Worm (Caenorhabditis elegans) whole organism, late embryonic: Measurements from ENCODE around the gene F23A7.5.

Source experiments
- C08G9.2 ChIP-seq: sonication (generic microtip); optimal IDR thresholded peaks from 2 replicates; lab custom pipeline; 2016; ENCODE audit warnings: mild to moderate bottlenecking, missing genetic modification characterization, moderate library complexity, missing compliant biosample characterization
- F13H6.1 ChIP-seq: sonication (generic microtip); optimal IDR thresholded peaks from 2 replicates; lab custom pipeline; 2016; ENCODE audit warnings: missing genetic modification characterization, missing compliant biosample characterization
- K02D7.2 ChIP-seq: sonication (generic microtip); optimal IDR thresholded peaks from 2 replicates; lab custom pipeline; 2017; ENCODE audit warnings: mild to moderate bottlenecking, missing genetic modification characterization, missing compliant biosample characterization
- T23F11.4 ChIP-seq: fragments of 200-800 bp; sonication (Bioruptor generic); optimal IDR thresholded peaks from 2 replicates; lab custom pipeline; 2018; ENCODE audit warnings: mild to moderate bottlenecking, missing genetic modification characterization, missing compliant biosample characterization
- ceh-18 ChIP-seq: sonication (generic microtip); optimal IDR thresholded peaks from 2 replicates; lab custom pipeline; 2016; ENCODE audit warnings: missing genetic modification characterization, missing compliant biosample characterization
- ceh-22 ChIP-seq: sonication (generic microtip); optimal IDR thresholded peaks from 2 replicates; lab custom pipeline; 2017; ENCODE audit warnings: missing biosample characterization, missing genetic modification characterization
- ceh-24 ChIP-seq: sonication (generic microtip); optimal IDR thresholded peaks from 2 replicates; lab custom pipeline; 2016; ENCODE audit warnings: mild to moderate bottlenecking, missing genetic modification characterization, missing compliant biosample characterization
- ceh-31 ChIP-seq: sonication (generic microtip); optimal IDR thresholded peaks from 2 replicates; lab custom pipeline; 2016; ENCODE audit warnings: missing genetic modification characterization, missing compliant biosample characterization
- ceh-45 ChIP-seq: fragments of 200-800 bp; sonication (Bioruptor generic); IDR thresholded peaks from 2 replicates; pipeline ENCODE4 v1.3.6; 2022; ENCODE audit warnings: missing genetic modification reagents, missing genetic modification characterization, missing compliant biosample characterization
- ceh-48 ChIP-seq: sonication (generic microtip); optimal IDR thresholded peaks from 2 replicates; lab custom pipeline; 2016; ENCODE audit warnings: missing genetic modification characterization, inconsistent platforms, missing compliant biosample characterization
- ceh-6 ChIP-seq: fragments of 200-800 bp; sonication (Bioruptor generic); optimal IDR thresholded peaks from 2 replicates; lab custom pipeline; 2018; ENCODE audit warnings: mild to moderate bottlenecking, missing genetic modification characterization, missing compliant biosample characterization
- ceh-9 ChIP-seq: sonication (generic microtip); optimal IDR thresholded peaks from 2 replicates; lab custom pipeline; 2016; ENCODE audit warnings: mild to moderate bottlenecking, missing genetic modification characterization, inconsistent platforms, missing compliant biosample characterization
- dmd-4 ChIP-seq: sonication (generic microtip); optimal IDR thresholded peaks from 2 replicates; lab custom pipeline; 2016; ENCODE audit warnings: borderline replicate concordance, missing genetic modification characterization, missing compliant biosample characterization
- dve-1 ChIP-seq: sonication (generic microtip); optimal IDR thresholded peaks from 2 replicates; lab custom pipeline; 2017; ENCODE audit warnings: antibody characterized with exemption, mild to moderate bottlenecking, missing genetic modification characterization, missing compliant biosample characterization
- eyg-1 ChIP-seq: sonication (generic microtip); optimal IDR thresholded peaks from 2 replicates; lab custom pipeline; 2016; ENCODE audit warnings: missing genotype, missing genetic modification characterization, missing compliant biosample characterization
- fax-1 ChIP-seq: sonication (generic microtip); optimal IDR thresholded peaks from 2 replicates; lab custom pipeline; 2016; ENCODE audit warnings: missing genotype, missing genetic modification characterization, missing compliant biosample characterization
- gmeb-2 ChIP-seq: sonication (generic microtip); optimal IDR thresholded peaks from 2 replicates; lab custom pipeline; 2016; ENCODE audit warnings: missing genetic modification characterization, inconsistent platforms, missing compliant biosample characterization
- hlh-13 ChIP-seq: fragments of 200-800 bp; sonication (Bioruptor generic); optimal IDR thresholded peaks from 2 replicates; lab custom pipeline; 2018; ENCODE audit warnings: mild to moderate bottlenecking, missing genetic modification characterization, missing compliant biosample characterization
- hlh-15 ChIP-seq: sonication (generic microtip); optimal IDR thresholded peaks from 2 replicates; lab custom pipeline; 2016; ENCODE audit warnings: missing genetic modification characterization, missing compliant biosample characterization
- hlh-6 ChIP-seq: sonication (generic microtip); optimal IDR thresholded peaks from 2 replicates; lab custom pipeline; 2016; ENCODE audit warnings: missing genotype, missing genetic modification characterization, missing compliant biosample characterization
- hlh-8 ChIP-seq: sonication (generic microtip); optimal IDR thresholded peaks from 2 replicates; lab custom pipeline; 2016; ENCODE audit warnings: missing genotype, missing genetic modification characterization, missing compliant biosample characterization
- lim-6 ChIP-seq: sonication (generic microtip); optimal IDR thresholded peaks from 2 replicates; lab custom pipeline; 2016; ENCODE audit warnings: missing genetic modification characterization, missing compliant biosample characterization
- lin-11 ChIP-seq: fragments of 200-800 bp; sonication (Bioruptor generic); optimal IDR thresholded peaks from 2 replicates; lab custom pipeline; 2018; ENCODE audit warnings: mild to moderate bottlenecking, missing genetic modification characterization, missing compliant biosample characterization
- madf-2 ChIP-seq: sonication (generic microtip); optimal IDR thresholded peaks from 2 replicates; lab custom pipeline; 2017; ENCODE audit warnings: missing genetic modification characterization, missing compliant biosample characterization
- mec-3 ChIP-seq: sonication (generic microtip); optimal IDR thresholded peaks from 2 replicates; lab custom pipeline; 2016; ENCODE audit warnings: borderline replicate concordance, missing genetic modification characterization, missing compliant biosample characterization
- nfya-1 ChIP-seq: sonication (generic microtip); optimal IDR thresholded peaks from 2 replicates; lab custom pipeline; 2017; ENCODE audit warnings: missing genetic modification characterization, mild to moderate bottlenecking, missing compliant biosample characterization, antibody characterized with exemption, moderate library complexity
- nhr-11 ChIP-seq: fragments of 150-350 bp; optimal IDR thresholded peaks from 2 replicates; lab custom pipeline; 2014; ENCODE audit warnings: missing biosample characterization, missing genetic modification characterization
- npax-4 ChIP-seq: sonication (generic microtip); optimal IDR thresholded peaks from 2 replicates; lab custom pipeline; 2016; ENCODE audit warnings: missing genetic modification characterization, missing compliant biosample characterization
- odd-2 ChIP-seq: sonication (generic microtip); optimal IDR thresholded peaks from 2 replicates; lab custom pipeline; 2017; ENCODE audit warnings: antibody characterized with exemption, mild to moderate bottlenecking, missing genetic modification characterization, missing compliant biosample characterization
- pag-3 ChIP-seq: sonication (generic microtip); optimal IDR thresholded peaks from 2 replicates; lab custom pipeline; 2016; ENCODE audit warnings: missing compliant biosample characterization, missing genetic modification characterization, borderline replicate concordance
- pax-1 ChIP-seq: fragments of 150-350 bp; optimal IDR thresholded peaks from 2 replicates; lab custom pipeline; 2014; ENCODE audit warnings: missing biosample characterization, missing genetic modification characterization
- pqm-1 ChIP-seq: sonication (generic microtip); optimal IDR thresholded peaks from 2 replicates; lab custom pipeline; 2016; ENCODE audit warnings: missing genetic modification characterization, missing compliant biosample characterization
- pros-1 ChIP-seq: fragments of 150-350 bp; optimal IDR thresholded peaks from 2 replicates; lab custom pipeline; 2014; ENCODE audit warnings: missing biosample characterization, missing genetic modification reagents, missing genetic modification characterization
- rnt-1 ChIP-seq: sonication (generic microtip); optimal IDR thresholded peaks from 2 replicates; lab custom pipeline; 2016; ENCODE audit warnings: missing genetic modification characterization, missing compliant biosample characterization
- sdc-2 ChIP-seq: sonication (generic microtip); optimal IDR thresholded peaks from 2 replicates; lab custom pipeline; 2016; ENCODE audit warnings: missing genotype, missing genetic modification characterization, missing compliant biosample characterization
- sox-4 ChIP-seq: sonication (generic microtip); optimal IDR thresholded peaks from 2 replicates; lab custom pipeline; 2017; ENCODE audit warnings: mild to moderate bottlenecking, missing genetic modification characterization, inconsistent platforms, missing compliant biosample characterization
- tbx-2 ChIP-seq: sonication (generic microtip); optimal IDR thresholded peaks from 2 replicates; lab custom pipeline; 2016; ENCODE audit warnings: missing genetic modification characterization, missing compliant biosample characterization
- tbx-7 ChIP-seq: sonication (generic microtip); optimal IDR thresholded peaks from 2 replicates; lab custom pipeline; 2016; ENCODE audit warnings: missing genotype, missing genetic modification characterization, missing compliant biosample characterization
- ttx-3 ChIP-seq: sonication (generic microtip); optimal IDR thresholded peaks from 2 replicates; lab custom pipeline; 2016; ENCODE audit warnings: missing genetic modification reagents, missing genetic modification characterization, missing compliant biosample characterization
- unc-3 ChIP-seq, 2 experiments: fragments of 200-800 bp in 1 of 2; sonication (Bioruptor generic) in 1 of 2; sonication (generic microtip) in 1 of 2; conservative IDR thresholded peaks in 1 of 2; optimal IDR thresholded peaks in 1 of 2; 2 replicates each; pipeline versions ENCODE4 v1.3.6 to Lab custom; 2016 to 2022; ENCODE audit warnings: missing compliant biosample characterization in 2 of 2, missing genetic modification characterization in 2 of 2, missing genetic modification reagents in 1 of 2
- unc-42 ChIP-seq: sonication (generic microtip); optimal IDR thresholded peaks from 2 replicates; lab custom pipeline; 2016; ENCODE audit warnings: missing genotype, missing genetic modification characterization, missing compliant biosample characterization
- unc-55 ChIP-seq: sonication (generic microtip); optimal IDR thresholded peaks from 2 replicates; lab custom pipeline; 2017; ENCODE audit warnings: missing biosample characterization, missing genetic modification reagents, missing genetic modification characterization
- unc-86 ChIP-seq: sonication (generic microtip); optimal IDR thresholded peaks from 2 replicates; lab custom pipeline; 2016; ENCODE audit warnings: missing genetic modification characterization, missing compliant biosample characterization
- zip-5 ChIP-seq: sonication (generic microtip); optimal IDR thresholded peaks from 2 replicates; lab custom pipeline; 2016; ENCODE audit warnings: missing genetic modification characterization, missing compliant biosample characterization
- ztf-16 ChIP-seq: sonication (generic microtip); optimal IDR thresholded peaks from 2 replicates; lab custom pipeline; 2017; ENCODE audit warnings: missing genetic modification characterization, missing compliant biosample characterization

Gene F23A7.5

ce11 chrX:16199200-16199764 is 29.4 kb upstream of the F23A7.5 start, which contains the start of gene R11.3:
R11.3 (minus strand) TSS chrX:16199250.
- TF ChIP-seq sox-4 (no peak), hlh-8 (tag; lab: Kevin White, UChicago) (no peak), pax-1 (no peak), tbx-7 (tag; lab: Kevin White, UChicago) (no peak), nhr-11 (no peak), lin-11 (tag; lab: Kevin White, UChicago) (no peak)

- no peak for TF ChIP-seq npax-4 (tag; lab: Kevin White, UChicago)
- TF ChIP-seq sox-4, result no peak
- TF ChIP-seq ztf-16 (tag; lab: Kevin White, UChicago), result no peak
- TF ChIP-seq ceh-24, result no peak
- no peak for TF ChIP-seq rnt-1
- peak; percentile 96 for TF ChIP-seq sdc-2 (tag; lab: Kevin White, UChicago)
- TF ChIP-seq madf-2 (tag; lab: Kevin White, UChicago), result no peak
- TF ChIP-seq hlh-8 (tag; lab: Kevin White, UChicago), result no peak
These were observed 26.5 kb upstream of the F23A7.5 start for ce11 chrX:16202229-16202628.

ce11 chrX:16204310-16204709 is 24.4 kb upstream of the F23A7.5 start:
- TF ChIP-seq T23F11.4 (GFP tag; lab: Kevin White, UChicago) (no peak), unc-42 (tag; lab: Kevin White, UChicago) (no peak), hlh-6 (tag; lab: Kevin White, UChicago) (peak; percentile 12)

ce11 chrX:16205880-16206279 is 22.8 kb upstream of the F23A7.5 start:
- TF ChIP-seq T23F11.4 (GFP tag; lab: Kevin White, UChicago) (no peak), pax-1 (no peak), pqm-1 (no peak), mec-3 (no peak), unc-55 (GFP tag; lab: Kevin White, UChicago) (no peak), sdc-2 (tag; lab: Kevin White, UChicago) (peak; percentile 98), ztf-16 (tag; lab: Kevin White, UChicago) (no peak), dmd-4 (tag; lab: Kevin White, UChicago) (no peak), F13H6.1 (no peak), eyg-1 (tag; lab: Kevin White, UChicago) (no peak), lim-6 (tag; lab: Kevin White, UChicago) (no peak), C08G9.2 (no peak), hlh-15 (tag; lab: Kevin White, UChicago) (no peak), hlh-6 (tag; lab: Kevin White, UChicago) (no peak), ceh-18 (peak; percentile 51), ttx-3 (tag; lab: Kevin White, UChicago) (no peak), rnt-1 (peak; percentile 22), zip-5 (tag; lab: Kevin White, UChicago) (no peak), nfya-1 (tag; lab: Kevin White, UChicago) (peak; percentile 54), hlh-13 (GFP tag; lab: Kevin White, UChicago) (no peak), unc-86 (tag; lab: Kevin White, UChicago) (no peak), tbx-7 (tag; lab: Kevin White, UChicago) (no peak), unc-3 (GFP tag; conservative IDR thresholded peaks at IDR 0.05; lab: Robert Waterston, UW) (no peak), unc-3 (tag; optimal IDR thresholded peaks at IDR 0.05; lab: Kevin White, UChicago) (no peak), ceh-45 (no peak), pros-1 (no peak), pag-3 (tag; lab: Kevin White, UChicago) (no peak), madf-2 (tag; lab: Kevin White, UChicago) (no peak), fax-1 (no peak), lin-11 (tag; lab: Kevin White, UChicago) (no peak), gmeb-2 (no peak), npax-4 (tag; lab: Kevin White, UChicago) (no peak), K02D7.2 (tag; lab: Kevin White, UChicago) (no peak), dve-1 (tag; lab: Kevin White, UChicago) (no peak), ceh-48 (tag; lab: Kevin White, UChicago) (peak; percentile 84), ceh-9 (tag; lab: Kevin White, UChicago) (no peak), ceh-31 (tag; lab: Kevin White, UChicago) (peak; percentile 65), ceh-22 (tag; lab: Kevin White, UChicago) (no peak), ceh-6 (GFP tag; lab: Kevin White, UChicago) (no peak), odd-2 (no peak), tbx-2 (peak; percentile 38)
